Fruit fly (Drosophila melanogaster): ENCODE results near the gene CG7655.

CG7655 gene

dm6 chr3R:17733261-17733660 is 50.8 kb downstream of the CG7655 start, which contains the start of gene CG14321 (continued):
- TF ChIP-seq CG18764 (GFP tag; optimal IDR thresholded peaks at IDR 0.05) = no peak
- TF ChIP-seq Abd-B (GFP tag; optimal IDR thresholded peaks at IDR 0.05) = no peak
- peak; percentile 31 for TF ChIP-seq phol (tag; optimal IDR thresholded peaks at IDR 0.05)
- 0 out of 3 replicates have a peak, but pooled peaks have one; percentile 16 for TF ChIP-seq CG7963 (GFP tag; IDR thresholded peaks at IDR 0.05; ENCODE audit: partially characterized antibody)
- TF ChIP-seq D (optimal IDR thresholded peaks at IDR 0.05) = peak; percentile 23
- no peak for TF ChIP-seq D (GFP tag; optimal IDR thresholded peaks at IDR 0.05)
- TF ChIP-seq tna (GFP tag; IDR thresholded peaks at IDR 0.05; ENCODE audit: partially characterized antibody) = peak; percentile 76
- TF ChIP-seq vnd (GFP tag; IDR thresholded peaks at IDR 0.05; ENCODE audit: partially characterized antibody) = peak; percentile 73
- TF ChIP-seq ato (GFP tag; IDR thresholded peaks at IDR 0.05; ENCODE audit: partially characterized antibody) = peak; percentile 21; the same call in 1 of the 2 replicates
- peak; percentile 47 for TF ChIP-seq Ets97D (GFP tag; optimal IDR thresholded peaks at IDR 0.05)
- TF ChIP-seq CG17612 (GFP tag; IDR thresholded peaks at IDR 0.05) = no peak
- TF ChIP-seq CG11504 (tag; optimal IDR thresholded peaks at IDR 0.05) = peak; percentile 22
- TF ChIP-seq CG17186 (GFP tag; optimal IDR thresholded peaks at IDR 0.05) = no peak
- peak; percentile 20; the same call in 1 of the 2 replicates for TF ChIP-seq slbo (GFP tag; IDR thresholded peaks at IDR 0.05)
- TF ChIP-seq amos (GFP tag; IDR thresholded peaks at IDR 0.05; ENCODE audit: partially characterized antibody) = peak; percentile 74
- TF ChIP-seq Xbp1 (GFP tag; optimal IDR thresholded peaks at IDR 0.05) = peak; percentile 19
- peak; percentile 65; the same call in 1 of the 3 replicates for TF ChIP-seq mld (GFP tag; IDR thresholded peaks at IDR 0.05; ENCODE audit: partially characterized antibody)
- 0 out of 2 replicates have a peak, but pooled peaks have one; percentile 22 for TF ChIP-seq HLH3B (GFP tag; IDR thresholded peaks at IDR 0.05)
- peak; percentile 58; the same call in 1 of the 2 replicates for TF ChIP-seq MBD-R2 (GFP tag; IDR thresholded peaks at IDR 0.05)
- peak; percentile 65; the same call in 1 of the 2 replicates for TF ChIP-seq bbx (GFP tag; IDR thresholded peaks at IDR 0.05; ENCODE audit: partially characterized antibody)
- TF ChIP-seq stwl (tag; optimal IDR thresholded peaks at IDR 0.05) = peak; percentile 85
- TF ChIP-seq zfh1 (GFP tag; IDR thresholded peaks at IDR 0.05) = no peak
- TF ChIP-seq trem (tag; optimal IDR thresholded peaks at IDR 0.05) = peak; percentile 30
- peak; percentile 73 for TF ChIP-seq Bgb (GFP tag; IDR thresholded peaks at IDR 0.05; ENCODE audit: partially characterized antibody)
- TF ChIP-seq CG9932 (GFP tag; IDR thresholded peaks at IDR 0.05) = no peak
- peak; percentile 55; the same call in 2 of the 4 replicates for TF ChIP-seq Dll (GFP tag; IDR thresholded peaks at IDR 0.05; ENCODE audit: partially characterized antibody)
- peak; percentile 36; the same call in 1 of the 2 replicates for TF ChIP-seq inv (GFP tag; IDR thresholded peaks at IDR 0.05; ENCODE audit: partially characterized antibody)
- no peak for TF ChIP-seq ind (GFP tag; optimal IDR thresholded peaks at IDR 0.05)
- TF ChIP-seq tap (tag; optimal IDR thresholded peaks at IDR 0.05) = no peak
- TF ChIP-seq CTCF (GFP tag; optimal IDR thresholded peaks at IDR 0.05) = peak; percentile 95
- no peak for TF ChIP-seq CG10565 (GFP tag; optimal IDR thresholded peaks at IDR 0.05)
- peak; percentile 40 to 86 for TF ChIP-seq crp (GFP tag; optimal IDR thresholded peaks at IDR 0.05)
- TF ChIP-seq chm (GFP tag; IDR thresholded peaks at IDR 0.05) = 0 out of 2 replicates have a peak, but pooled peaks have one; percentile 13
- peak; percentile 82 for TF ChIP-seq CG42726 (GFP tag; IDR thresholded peaks at IDR 0.05; ENCODE audit: partially characterized antibody)
- TF ChIP-seq nom (GFP tag; optimal IDR thresholded peaks at IDR 0.05) = no peak
